Worm (Caenorhabditis elegans) whole organism, L1 larva: ENCODE measurements around the gene prx-12.
A peak's percentile ranks its signal among the peaks of the same experiment; 100 is the strongest.

Experiments
- C16A3.4 ChIP-seq: fragments of 150-350 bp; optimal IDR thresholded peaks from 2 replicates; lab custom pipeline; 2014; ENCODE audit warnings: missing biosample characterization, missing genetic modification characterization
- aha-1 ChIP-seq: fragments of 150-350 bp; optimal IDR thresholded peaks from 2 replicates; lab custom pipeline; 2014; ENCODE audit warnings: missing biosample characterization, missing genetic modification characterization
- aly-2 ChIP-seq: fragments of 150-350 bp; optimal IDR thresholded peaks from 2 replicates; lab custom pipeline; 2014; ENCODE audit warnings: missing biosample characterization, missing genetic modification characterization
- blmp-1 ChIP-seq: fragments of 150-350 bp; optimal IDR thresholded peaks from 2 replicates; lab custom pipeline; 2014; ENCODE audit warnings: missing biosample characterization, missing genetic modification characterization
- ces-1 ChIP-seq: fragments of 150-350 bp; optimal IDR thresholded peaks from 2 replicates; lab custom pipeline; 2014; ENCODE audit warnings: missing biosample characterization, missing genetic modification reagents, missing genetic modification characterization
- dpl-1 ChIP-seq, 3 experiments: fragments of 150-350 bp in 2 of 3; sonication (generic microtip) in 1 of 3; optimal IDR thresholded peaks; 2 replicates each; lab custom pipeline; 2014 to 2017; ENCODE audit warnings: missing biosample characterization in 3 of 3, missing genetic modification characterization in 3 of 3, missing genetic modification reagents in 3 of 3
- dsc-1 ChIP-seq: sonication (generic microtip); optimal IDR thresholded peaks from 2 replicates; lab custom pipeline; 2016; ENCODE audit warnings: mild to moderate bottlenecking, missing genetic modification characterization, missing compliant biosample characterization
- egl-27 ChIP-seq, 2 experiments: fragments of 150-350 bp in 1 of 2; sonication (generic microtip); optimal IDR thresholded peaks; 3 replicates each; lab custom pipeline; 2017 to 2018; ENCODE audit warnings: missing biosample characterization in 2 of 2, missing genetic modification characterization in 2 of 2, missing genetic modification reagents in 2 of 2
- elt-2 ChIP-seq: sonication (generic microtip); optimal IDR thresholded peaks from 2 replicates; lab custom pipeline; 2016; ENCODE audit warnings: missing genetic modification characterization, mild to moderate bottlenecking, inconsistent platforms, missing compliant biosample characterization, missing genetic modification reagents
- elt-3 ChIP-seq, 6 experiments: fragments of 150-350 bp in 1 of 6; sonication (generic microtip); optimal IDR thresholded peaks; 2 replicates each; lab custom pipeline; 2017 to 2018; ENCODE audit warnings: missing biosample characterization in 6 of 6, missing genetic modification characterization in 6 of 6, inconsistent platforms in 1 of 6
- fkh-4 ChIP-seq: sonication (generic microtip); optimal IDR thresholded peaks from 2 replicates; lab custom pipeline; 2016; ENCODE audit warnings: missing compliant biosample characterization, missing genetic modification characterization, borderline replicate concordance
- fkh-8 ChIP-seq: sonication (generic microtip); optimal IDR thresholded peaks from 2 replicates; lab custom pipeline; 2016; ENCODE audit warnings: mild to moderate bottlenecking, missing genetic modification characterization, missing compliant biosample characterization
- grh-1 ChIP-seq: fragments of 200-800 bp; sonication (Bioruptor generic); IDR thresholded peaks from 2 replicates; pipeline ENCODE4 v1.3.6; 2022; ENCODE audit warnings: missing genetic modification reagents, missing genetic modification characterization, missing compliant biosample characterization
- hlh-4 ChIP-seq: sonication (generic microtip); optimal IDR thresholded peaks from 2 replicates; lab custom pipeline; 2016; ENCODE audit warnings: mild to moderate bottlenecking, missing genetic modification characterization, missing compliant biosample characterization
- irx-1 ChIP-seq: sonication (generic microtip); optimal IDR thresholded peaks from 2 replicates; lab custom pipeline; 2016; ENCODE audit warnings: missing genetic modification characterization, missing compliant biosample characterization
- lin-14 ChIP-seq: fragments of 200-800 bp; sonication (Bioruptor generic); optimal IDR thresholded peaks from 2 replicates; lab custom pipeline; 2018; ENCODE audit warnings: mild to moderate bottlenecking, missing genetic modification characterization, moderate library complexity, missing compliant biosample characterization
- lsy-2 ChIP-seq, 2 experiments: fragments of 150-350 bp; optimal IDR thresholded peaks; 2 replicates each; lab custom pipeline; 2014; ENCODE audit warnings: missing biosample characterization in 2 of 2, missing genetic modification characterization in 2 of 2
- mdl-1 ChIP-seq, 2 experiments: fragments of 150-350 bp; optimal IDR thresholded peaks; 2 replicates each; lab custom pipeline; 2014 to 2017; ENCODE audit warnings: missing biosample characterization in 2 of 2, missing genetic modification characterization in 2 of 2, inconsistent platforms in 1 of 2
- mep-1 ChIP-seq: fragments of 150-350 bp; optimal IDR thresholded peaks from 2 replicates; lab custom pipeline; 2014; ENCODE audit warnings: missing biosample characterization, missing genetic modification characterization
- nhr-11 ChIP-seq: fragments of 150-350 bp; optimal IDR thresholded peaks from 2 replicates; lab custom pipeline; 2014; ENCODE audit warnings: missing biosample characterization, missing genetic modification characterization
- nhr-19 ChIP-seq: fragments of 200-800 bp; sonication (Bioruptor generic); conservative IDR thresholded peaks from 2 replicates; pipeline ENCODE4 v1.3.6; 2022; ENCODE audit warnings: missing genetic modification characterization, missing compliant biosample characterization
- nhr-20 ChIP-seq: sonication (generic microtip); optimal IDR thresholded peaks from 2 replicates; lab custom pipeline; 2016; ENCODE audit warnings: mild to moderate bottlenecking, missing genetic modification characterization, missing compliant biosample characterization
- nhr-237 ChIP-seq: fragments of 150-350 bp; optimal IDR thresholded peaks from 2 replicates; lab custom pipeline; 2014; ENCODE audit warnings: missing biosample characterization, missing genetic modification characterization
- nhr-71 ChIP-seq: sonication (generic microtip); optimal IDR thresholded peaks from 2 replicates; lab custom pipeline; 2016; ENCODE audit warnings: mild to moderate bottlenecking, missing genetic modification characterization, moderate library complexity, missing compliant biosample characterization
- nhr-76 ChIP-seq: sonication (generic microtip); optimal IDR thresholded peaks from 2 replicates; lab custom pipeline; 2017; ENCODE audit warnings: missing biosample characterization, missing genetic modification characterization
- nhr-77 ChIP-seq: fragments of 150-350 bp; optimal IDR thresholded peaks from 2 replicates; lab custom pipeline; 2014; ENCODE audit warnings: missing biosample characterization, missing genetic modification characterization
- nhr-84 ChIP-seq: sonication (generic microtip); optimal IDR thresholded peaks from 2 replicates; lab custom pipeline; 2017; ENCODE audit warnings: missing biosample characterization, missing genetic modification characterization
- nhr-85 ChIP-seq: sonication (generic microtip); peaks from one replicate; lab custom pipeline; 2016; ENCODE audit warnings: missing genetic modification characterization, inconsistent platforms, missing compliant biosample characterization
- nhr-90 ChIP-seq: sonication (generic microtip); optimal IDR thresholded peaks from 2 replicates; lab custom pipeline; 2016; ENCODE audit warnings: mild to moderate bottlenecking, missing genetic modification characterization, missing compliant biosample characterization; ENCODE audit not compliant: poor library complexity
- pqm-1 ChIP-seq: sonication (generic microtip); optimal IDR thresholded peaks from 3 replicates; lab custom pipeline; 2017; ENCODE audit warnings: missing biosample characterization, missing genetic modification characterization
- rnt-1 ChIP-seq: sonication (generic microtip); optimal IDR thresholded peaks from 2 replicates; lab custom pipeline; 2016; ENCODE audit warnings: mild to moderate bottlenecking, missing genetic modification characterization, moderate library complexity, missing compliant biosample characterization
- snu-23 ChIP-seq: sonication (generic microtip); optimal IDR thresholded peaks from 2 replicates; lab custom pipeline; 2016; ENCODE audit warnings: missing genetic modification characterization, missing compliant biosample characterization
- sptf-1 ChIP-seq: fragments of 150-350 bp; optimal IDR thresholded peaks from 2 replicates; lab custom pipeline; 2014; ENCODE audit warnings: missing biosample characterization, missing genetic modification characterization
- tlp-1 ChIP-seq: fragments of 150-350 bp; optimal IDR thresholded peaks from 2 replicates; lab custom pipeline; 2014; ENCODE audit warnings: missing biosample characterization, missing genetic modification characterization
- unc-130 ChIP-seq: fragments of 150-350 bp; optimal IDR thresholded peaks from 2 replicates; lab custom pipeline; 2017; ENCODE audit warnings: missing biosample characterization, missing genetic modification characterization, inconsistent platforms
- unc-62 ChIP-seq: fragments of 150-350 bp; optimal IDR thresholded peaks from 2 replicates; lab custom pipeline; 2014; ENCODE audit warnings: missing biosample characterization, missing genetic modification reagents, missing genetic modification characterization
- xbp-1 ChIP-seq: sonication (generic microtip); optimal IDR thresholded peaks from 2 replicates; lab custom pipeline; 2016; ENCODE audit warnings: missing genetic modification characterization, missing compliant biosample characterization
- zip-4 ChIP-seq: fragments of 200-800 bp; sonication (Bioruptor generic); optimal IDR thresholded peaks from 2 replicates; lab custom pipeline; 2018; ENCODE audit warnings: mild to moderate bottlenecking, missing genetic modification characterization, moderate library complexity, missing compliant biosample characterization
- ztf-11 ChIP-seq, 2 experiments: sonication (generic microtip); optimal IDR thresholded peaks; 2 replicates each; lab custom pipeline; 2016 to 2017; ENCODE audit warnings: missing genetic modification characterization in 2 of 2, missing biosample characterization in 1 of 2, missing compliant biosample characterization in 1 of 2

prx-12 gene

DNA sequence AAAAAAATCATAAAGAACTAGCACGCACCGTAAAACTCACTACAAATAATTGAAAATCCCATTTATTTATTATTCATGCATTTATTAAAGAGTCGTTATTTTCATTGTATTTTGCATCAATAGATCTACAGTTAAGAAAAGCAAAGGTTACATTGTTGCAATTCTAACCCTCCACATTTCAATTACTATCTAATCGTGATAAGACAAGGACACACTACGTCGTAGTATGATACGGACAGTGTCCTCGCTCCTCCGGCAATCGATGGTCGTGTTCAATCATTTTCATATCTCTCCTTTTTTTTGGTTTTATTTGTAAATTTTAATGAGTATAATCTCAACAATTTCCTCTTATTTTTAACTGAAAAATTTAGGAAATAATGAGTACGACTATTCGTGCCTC is at the start of gene prx-12:
prx-12 (plus strand) TSS at position 371 of the 400 bp plus-strand sequence.
- TF ChIP-seq dpl-1 (GFP tag; optimal IDR thresholded peaks at IDR 0.05; lab: Kevin White, UChicago): no peak
- no peak for TF ChIP-seq nhr-90 (tag; lab: Kevin White, UChicago)
- TF ChIP-seq blmp-1: peak; percentile 25
- TF ChIP-seq nhr-20 (tag; lab: Kevin White, UChicago): peak; percentile 45
- TF ChIP-seq lin-14: peak; percentile 6
- TF ChIP-seq elt-2 (tag; lab: Kevin White, UChicago): peak; percentile 35
- no peak for TF ChIP-seq unc-130 (tag; lab: Kevin White, UChicago)
- peak in 3 of 6 experiments; percentile 39 to 83 (median 43) for TF ChIP-seq elt-3 (tag; optimal IDR thresholded peaks at IDR 0.05; lab: Kevin White, UChicago)
- TF ChIP-seq, all 84 proteins: peak for 5

- no peak; the same call in 1 of the 2 replicates for TF ChIP-seq nhr-19 (GFP tag; lab: Robert Waterston, UW)
- TF ChIP-seq lsy-2 (tag; optimal IDR thresholded peaks at IDR 0.05; lab: Kevin White, UChicago): no peak
- no peak for TF ChIP-seq nhr-237 (tag; lab: Kevin White, UChicago)
- no peak for TF ChIP-seq nhr-76 (tag; lab: Kevin White, UChicago)
- peak; percentile 47 for TF ChIP-seq rnt-1 (tag; lab: Kevin White, UChicago)
- TF ChIP-seq mdl-1 (tag; optimal IDR thresholded peaks at IDR 0.05; lab: Kevin White, UChicago): peak in 1 of 2 experiments; percentile 3
- peak; percentile 69 for TF ChIP-seq lin-14
- peak; percentile 43 for TF ChIP-seq nhr-71 (tag; lab: Kevin White, UChicago)
- TF ChIP-seq nhr-90 (tag; lab: Kevin White, UChicago): no peak
- TF ChIP-seq sptf-1 (tag; lab: Kevin White, UChicago): no peak
- peak; percentile 9 for TF ChIP-seq snu-23
- TF ChIP-seq egl-27 (tag; optimal IDR thresholded peaks at IDR 0.05; lab: Kevin White, UChicago): no peak
- no peak for TF ChIP-seq nhr-77 (tag; lab: Kevin White, UChicago)
- TF ChIP-seq unc-130 (tag; lab: Kevin White, UChicago): peak; percentile 45
- TF ChIP-seq grh-1 (GFP tag; lab: Robert Waterston, UW): no peak
- no peak for TF ChIP-seq fkh-4 (tag; lab: Kevin White, UChicago)
- TF ChIP-seq blmp-1: peak; percentile 19
- no peak for TF ChIP-seq ztf-11 (tag; optimal IDR thresholded peaks at IDR 0.05; lab: Kevin White, UChicago)
Measured at ce11 chrX:11344899-11345298, 48.2 kb upstream of the prx-12 start.

- TF ChIP-seq nhr-11 (tag; lab: Kevin White, UChicago) (no peak), irx-1 (tag; lab: Kevin White, UChicago) (no peak), mdl-1 (tag; optimal IDR thresholded peaks at IDR 0.05; lab: Kevin White, UChicago) (no peak), nhr-84 (tag; lab: Kevin White, UChicago) (no peak), sptf-1 (tag; lab: Kevin White, UChicago) (no peak), fkh-8 (tag; lab: Kevin White, UChicago) (no peak), zip-4 (GFP tag; lab: Kevin White, UChicago) (no peak), ces-1 (GFP tag; lab: Kevin White, UChicago) (no peak), lsy-2 (tag; optimal IDR thresholded peaks at IDR 0.05; lab: Kevin White, UChicago) (no peak), C16A3.4 (tag; lab: Kevin White, UChicago) (no peak), elt-2 (tag; lab: Kevin White, UChicago) (no peak), xbp-1 (tag; lab: Kevin White, UChicago) (no peak), aly-2 (no peak), pqm-1 (no peak), unc-62 (no peak), aha-1 (tag; lab: Kevin White, UChicago) (no peak)
Measured at ce11 chrX:11345471-11345870, 47.6 kb upstream of the prx-12 start.

DNA sequence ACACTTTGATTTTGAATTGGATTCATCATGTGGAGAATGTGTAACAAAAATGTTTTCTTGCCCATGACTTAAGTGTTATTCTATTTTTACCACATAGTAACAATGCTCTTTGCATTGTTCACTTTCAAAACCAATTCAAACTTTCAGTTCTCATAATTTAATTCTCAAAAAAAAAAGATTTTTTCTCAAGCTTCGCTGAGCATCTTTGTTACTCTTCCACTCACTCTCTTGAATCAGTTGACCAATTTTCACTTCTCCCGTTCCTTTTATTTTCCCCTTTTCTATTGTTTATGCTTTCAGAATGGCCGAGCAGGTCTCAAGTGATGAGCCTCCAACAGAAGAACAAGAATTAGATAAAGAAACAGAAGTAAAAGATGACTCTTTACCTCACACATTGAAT is 46.9 kb upstream of the prx-12 start, which contains the start of gene oct-2:
oct-2 (plus strand) TSS at position 301 of the 400 bp plus-strand sequence.
- TF ChIP-seq pqm-1: no peak
- no peak for TF ChIP-seq lsy-2 (tag; optimal IDR thresholded peaks at IDR 0.05; lab: Kevin White, UChicago)
- TF ChIP-seq mep-1 (tag; lab: Kevin White, UChicago): no peak
- no peak for TF ChIP-seq nhr-84 (tag; lab: Kevin White, UChicago)
- TF ChIP-seq tlp-1: no peak
- TF ChIP-seq zip-4 (GFP tag; lab: Kevin White, UChicago): no peak
- TF ChIP-seq hlh-4 (tag; lab: Kevin White, UChicago): no peak
- no peak for TF ChIP-seq dsc-1
- no peak for TF ChIP-seq nhr-85 (tag; lab: Kevin White, UChicago)
- no peak for TF ChIP-seq nhr-77 (tag; lab: Kevin White, UChicago)
